Fruit fly (Drosophila melanogaster) whole organism, prepupa: Measurements from ENCODE around the gene CG3407.

Experiments
- CG10631 ChIP-seq: fragments of 200-800 bp; sonication (Bioruptor generic); optimal IDR thresholded peaks from 2 replicates; lab custom pipeline; 2016; ENCODE audit warnings: missing biosample characterization, missing genetic modification characterization
- CG10669 ChIP-seq: fragments of 200-800 bp; sonication (Bioruptor generic); optimal IDR thresholded peaks from 3 replicates; lab custom pipeline; 2018; ENCODE audit warnings: missing biosample characterization, mild to moderate bottlenecking, missing genetic modification characterization, moderate library complexity
- CG11762 ChIP-seq: fragments of 200-800 bp; sonication (Bioruptor generic); optimal IDR thresholded peaks from 3 replicates; lab custom pipeline; 2016; ENCODE audit warnings: missing biosample characterization, missing genetic modification characterization; ENCODE audit not compliant: insufficient read depth
- CG15336 ChIP-seq: fragments of 200-800 bp; sonication (Bioruptor generic); IDR thresholded peaks from 2 replicates; pipeline ENCODE4 v1.3.6; 2022; ENCODE audit warnings: missing biosample characterization, missing genetic modification characterization
- CG1621 ChIP-seq: fragments of 200-800 bp; sonication (Bioruptor generic); optimal IDR thresholded peaks from 3 replicates; lab custom pipeline; 2018; ENCODE audit warnings: missing biosample characterization, mild to moderate bottlenecking, missing genetic modification characterization
- CG16779 ChIP-seq: fragments of 200-800 bp; sonication (Bioruptor generic); optimal IDR thresholded peaks from 3 replicates; lab custom pipeline; 2017; ENCODE audit warnings: missing biosample characterization, mild to moderate bottlenecking, missing genetic modification characterization
- CG3032 ChIP-seq: fragments of 200-800 bp; optimal IDR thresholded peaks from 2 replicates; lab custom pipeline; 2019; ENCODE audit warnings: missing biosample characterization, mild to moderate bottlenecking, missing genetic modification characterization, moderate library complexity
- CG31627 ChIP-seq: fragments of 200-800 bp; sonication (Bioruptor generic); optimal IDR thresholded peaks from 3 replicates; lab custom pipeline; 2016; ENCODE audit warnings: missing biosample characterization, missing genetic modification characterization
- CG32006 ChIP-seq: fragments of 200-800 bp; sonication (Bioruptor generic); optimal IDR thresholded peaks from 3 replicates; lab custom pipeline; 2017; ENCODE audit warnings: missing biosample characterization, mild to moderate bottlenecking, missing genetic modification characterization
- CG34406 ChIP-seq: fragments of 200-800 bp; sonication (Bioruptor generic); optimal IDR thresholded peaks from 3 replicates; lab custom pipeline; 2016; ENCODE audit warnings: missing biosample characterization, missing genetic modification characterization
- CG3919 ChIP-seq: fragments of 200-800 bp; sonication (Bioruptor generic); optimal IDR thresholded peaks from 3 replicates; lab custom pipeline; 2016; ENCODE audit warnings: missing biosample characterization, missing genetic modification characterization
- CG4318 ChIP-seq: fragments of 200-800 bp; sonication (Bioruptor generic); optimal IDR thresholded peaks from 3 replicates; lab custom pipeline; 2017; ENCODE audit warnings: missing biosample characterization, mild to moderate bottlenecking, missing genetic modification characterization
- CG6163 ChIP-seq: fragments of 200-800 bp; sonication (Bioruptor generic); IDR thresholded peaks from 3 replicates; pipeline ENCODE4 v1.3.6; 2022; ENCODE audit warnings: missing biosample characterization, missing genetic modification characterization
- CG6276 ChIP-seq: fragments of 200-800 bp; sonication (Bioruptor generic); optimal IDR thresholded peaks from 2 replicates; lab custom pipeline; 2017; ENCODE audit warnings: missing biosample characterization, mild to moderate bottlenecking, missing genetic modification characterization
- CG6792 ChIP-seq: fragments of 200-800 bp; sonication (Bioruptor generic); optimal IDR thresholded peaks from 3 replicates; lab custom pipeline; 2016; ENCODE audit warnings: missing biosample characterization, missing genetic modification characterization
- CG6808 ChIP-seq: fragments of 200-800 bp; sonication (Bioruptor generic); optimal IDR thresholded peaks from 3 replicates; lab custom pipeline; 2017; ENCODE audit warnings: missing biosample characterization, missing genetic modification characterization, mild to moderate bottlenecking, moderate library complexity, missing genetic modification reagents
- CG7368 ChIP-seq: fragments of 200-800 bp; sonication (Bioruptor generic); optimal IDR thresholded peaks from 3 replicates; lab custom pipeline; 2016; ENCODE audit warnings: missing biosample characterization, missing genetic modification characterization
- CG8319 ChIP-seq: fragments of 200-800 bp; sonication (Bioruptor generic); optimal IDR thresholded peaks from 3 replicates; lab custom pipeline; 2016; ENCODE audit warnings: missing biosample characterization, missing genetic modification characterization
- CG8632 ChIP-seq: fragments of 200-800 bp; sonication (Bioruptor generic); optimal IDR thresholded peaks from 3 replicates; lab custom pipeline; 2016; ENCODE audit warnings: missing biosample characterization, missing genetic modification characterization
- CG9139 ChIP-seq: fragments of 200-800 bp; sonication (Bioruptor generic); optimal IDR thresholded peaks from 3 replicates; lab custom pipeline; 2017; ENCODE audit warnings: missing biosample characterization, mild to moderate bottlenecking, missing genetic modification characterization
- Eip93F ChIP-seq: fragments of 200-800 bp; sonication (Bioruptor generic); optimal IDR thresholded peaks from 2 replicates; lab custom pipeline; 2016; ENCODE audit warnings: missing biosample characterization, mild to moderate bottlenecking, missing genetic modification characterization
- Ets21C ChIP-seq: fragments of 200-800 bp; sonication (Bioruptor generic); optimal IDR thresholded peaks from 3 replicates; lab custom pipeline; 2016; ENCODE audit warnings: missing biosample characterization, missing genetic modification characterization
- Ets96B ChIP-seq: fragments of 200-800 bp; optimal IDR thresholded peaks from 2 replicates; lab custom pipeline; 2019; ENCODE audit warnings: missing biosample characterization, mild to moderate bottlenecking, missing genetic modification characterization, moderate library complexity
- Hr38 ChIP-seq: sonication (Bioruptor generic); optimal IDR thresholded peaks from 2 replicates; lab custom pipeline; 2016; ENCODE audit warnings: missing biosample characterization, missing genetic modification characterization
- Hr39 ChIP-seq: fragments of 200-800 bp; sonication (Bioruptor generic); optimal IDR thresholded peaks from 2 replicates; lab custom pipeline; 2016; ENCODE audit warnings: missing biosample characterization, missing genetic modification characterization
- Hr4 ChIP-seq: fragments of 200-800 bp; sonication (Bioruptor generic); optimal IDR thresholded peaks from 3 replicates; lab custom pipeline; 2016; ENCODE audit warnings: missing biosample characterization, missing genetic modification characterization
- Lpt ChIP-seq: fragments of 200-800 bp; sonication (Bioruptor generic); optimal IDR thresholded peaks from 3 replicates; lab custom pipeline; 2016; ENCODE audit warnings: missing biosample characterization, missing genetic modification characterization
- Met ChIP-seq: fragments of 200-800 bp; sonication (Bioruptor generic); optimal IDR thresholded peaks from 3 replicates; lab custom pipeline; 2016; ENCODE audit warnings: missing biosample characterization, missing genetic modification characterization
- OdsH ChIP-seq: fragments of 200-800 bp; sonication (Bioruptor generic); optimal IDR thresholded peaks from 3 replicates; lab custom pipeline; 2016; ENCODE audit warnings: missing biosample characterization, missing genetic modification characterization
- Smox ChIP-seq: fragments of 200-800 bp; sonication (Bioruptor generic); optimal IDR thresholded peaks from 3 replicates; lab custom pipeline; 2016; ENCODE audit warnings: missing biosample characterization, missing genetic modification characterization
- Sox102F ChIP-seq: fragments of 200-800 bp; sonication (Bioruptor generic); optimal IDR thresholded peaks from 2 replicates; lab custom pipeline; 2016; ENCODE audit warnings: missing biosample characterization, mild to moderate bottlenecking, missing genetic modification characterization
- Sox14 ChIP-seq: fragments of 200-800 bp; sonication (Bioruptor generic); optimal IDR thresholded peaks from 3 replicates; lab custom pipeline; 2016; ENCODE audit warnings: missing biosample characterization, missing genetic modification characterization
- Sox15 ChIP-seq: fragments of 200-800 bp; sonication (Bioruptor generic); optimal IDR thresholded peaks from 3 replicates; lab custom pipeline; 2016; ENCODE audit warnings: missing biosample characterization, missing genetic modification characterization
- achi ChIP-seq: fragments of 200-800 bp; sonication (Bioruptor generic); optimal IDR thresholded peaks from 3 replicates; lab custom pipeline; 2016; ENCODE audit warnings: missing biosample characterization, missing genetic modification characterization
- acj6 ChIP-seq: fragments of 200-800 bp; sonication (Bioruptor generic); optimal IDR thresholded peaks from 3 replicates; lab custom pipeline; 2016; ENCODE audit warnings: missing biosample characterization, missing genetic modification characterization
- cyc ChIP-seq: fragments of 200-800 bp; sonication (Bioruptor generic); optimal IDR thresholded peaks from 3 replicates; lab custom pipeline; 2016; ENCODE audit warnings: missing biosample characterization, missing genetic modification characterization
- dac ChIP-seq: fragments of 200-800 bp; sonication (Bioruptor generic); optimal IDR thresholded peaks from 2 replicates; lab custom pipeline; 2017; ENCODE audit warnings: missing biosample characterization, mild to moderate bottlenecking, missing genetic modification characterization
- eg ChIP-seq: fragments of 200-800 bp; sonication (Bioruptor generic); IDR thresholded peaks from 3 replicates; pipeline ENCODE4 v1.3.6; 2022; ENCODE audit warnings: missing biosample characterization, missing genetic modification characterization
- fd59A ChIP-seq: fragments of 200-800 bp; sonication (Bioruptor generic); optimal IDR thresholded peaks from 2 replicates; lab custom pipeline; 2017; ENCODE audit warnings: missing biosample characterization, mild to moderate bottlenecking, missing genetic modification characterization, missing genetic modification reagents
- fd85E ChIP-seq: fragments of 200-800 bp; sonication (Bioruptor generic); optimal IDR thresholded peaks from 3 replicates; lab custom pipeline; 2016; ENCODE audit warnings: missing biosample characterization, missing genetic modification characterization
- fkh ChIP-seq: fragments of 200-800 bp; sonication (Bioruptor generic); optimal IDR thresholded peaks from 3 replicates; lab custom pipeline; 2017; ENCODE audit warnings: missing biosample characterization, mild to moderate bottlenecking, missing genetic modification characterization, moderate library complexity
- lz ChIP-seq: fragments of 200-800 bp; sonication (Bioruptor generic); optimal IDR thresholded peaks from 3 replicates; lab custom pipeline; 2016; ENCODE audit warnings: missing biosample characterization, missing genetic modification characterization
- net ChIP-seq: fragments of 200-800 bp; sonication (Bioruptor generic); optimal IDR thresholded peaks from 3 replicates; lab custom pipeline; 2016; ENCODE audit warnings: missing biosample characterization, missing genetic modification characterization
- pdm3 ChIP-seq: fragments of 200-800 bp; sonication (Bioruptor generic); optimal IDR thresholded peaks from 3 replicates; lab custom pipeline; 2016; ENCODE audit warnings: missing biosample characterization, missing genetic modification characterization
- salr ChIP-seq, 2 experiments: fragments of 200-800 bp; sonication (Bioruptor generic); optimal IDR thresholded peaks; 3 replicates each; lab custom pipeline; 2016 to 2018; ENCODE audit warnings: missing biosample characterization in 2 of 2, missing genetic modification characterization in 2 of 2, mild to moderate bottlenecking in 1 of 2
- ss ChIP-seq, 2 experiments: fragments of 200-800 bp; sonication (Bioruptor generic); optimal IDR thresholded peaks; 2 replicates in 1 of 2; 3 replicates in 1 of 2; lab custom pipeline; 2017 to 2018; ENCODE audit warnings: mild to moderate bottlenecking in 2 of 2, missing biosample characterization in 2 of 2, missing genetic modification characterization in 2 of 2, moderate library complexity in 1 of 2
- svp ChIP-seq: fragments of 200-800 bp; sonication (Bioruptor generic); peaks from one replicate; lab custom pipeline; 2016; ENCODE audit warnings: missing biosample characterization, missing genetic modification characterization
- topi ChIP-seq: fragments of 200-800 bp; sonication (Bioruptor generic); optimal IDR thresholded peaks from 3 replicates; lab custom pipeline; 2016; ENCODE audit warnings: missing biosample characterization, missing genetic modification characterization

CG3407 gene

DNA sequence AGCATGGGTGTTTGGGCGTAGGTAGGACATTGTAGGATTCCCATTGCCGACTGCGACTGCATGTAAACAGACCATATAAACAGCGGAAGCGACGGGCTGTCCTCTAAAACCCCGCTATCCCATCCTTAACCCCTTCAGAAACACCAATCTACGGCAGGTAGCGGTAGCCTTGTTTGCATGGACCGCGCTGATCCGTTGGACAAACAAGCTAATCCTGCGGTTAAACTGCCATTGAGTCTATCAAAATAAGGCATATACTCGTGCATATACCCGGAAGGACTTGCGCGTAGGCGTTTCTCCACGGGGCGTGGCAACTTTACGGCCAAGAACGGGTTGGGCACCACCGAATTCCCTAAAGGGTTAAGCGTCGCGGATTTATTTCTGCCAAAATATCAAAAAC, 20.7 kb upstream of the CG3407 start:
- TF ChIP-seq Smox (GFP tag; lab: Kevin White, UChicago) (no peak), topi (GFP tag; lab: Kevin White, UChicago) (no peak), fd59A (GFP tag; lab: Kevin White, UChicago) (no peak), acj6 (GFP tag; lab: Kevin White, UChicago) (no peak), CG9139 (GFP tag; lab: Kevin White, UChicago) (no peak), lz (GFP tag; lab: Kevin White, UChicago) (no peak), CG11762 (GFP tag; lab: Kevin White, UChicago) (no peak), fd85E (GFP tag; lab: Kevin White, UChicago) (no peak), Sox15 (GFP tag; lab: Kevin White, UChicago) (no peak), CG4318 (GFP tag; lab: Kevin White, UChicago) (no peak), Sox102F (no peak), Met (GFP tag; lab: Kevin White, UChicago) (no peak), CG7368 (no peak), Ets21C (GFP tag; lab: Kevin White, UChicago) (no peak), Hr39 (GFP tag; lab: Kevin White, UChicago) (no peak), CG3919 (GFP tag; lab: Kevin White, UChicago) (no peak), CG31627 (GFP tag; lab: Kevin White, UChicago) (no peak), CG10669 (GFP tag; lab: Kevin White, UChicago) (no peak), Sox14 (GFP tag; lab: Kevin White, UChicago) (no peak)

DNA sequence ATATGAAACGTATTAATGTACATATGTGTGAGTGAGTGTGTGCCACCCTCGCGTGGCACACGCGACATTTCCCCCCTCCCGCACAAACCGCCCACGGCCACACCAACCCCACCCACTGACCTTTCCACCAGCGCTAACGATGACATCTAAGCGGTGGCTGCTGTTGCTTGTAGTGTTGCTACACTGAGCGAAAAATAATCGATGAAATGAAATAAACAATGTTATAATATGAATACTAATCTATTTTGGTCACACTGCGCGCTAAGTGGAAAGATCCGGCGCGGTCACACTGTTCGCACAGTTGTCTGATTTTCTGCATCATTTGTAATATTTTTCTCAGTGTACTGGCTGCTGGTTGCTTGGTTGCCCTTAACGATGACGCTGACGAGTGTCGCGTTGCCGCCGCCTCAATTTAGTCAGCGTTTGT, 19.1 kb upstream of the CG3407 start:
- peak; percentile 64 for TF ChIP-seq OdsH (GFP tag; lab: Kevin White, UChicago)
- peak; percentile 51 for TF ChIP-seq CG34406 (GFP tag; lab: Kevin White, UChicago)
- no peak for TF ChIP-seq dac (GFP tag; lab: Kevin White, UChicago)
- peak; percentile 58 for TF ChIP-seq Ets96B
- peak; percentile 71 for TF ChIP-seq CG6792 (GFP tag; lab: Kevin White, UChicago)
- peak; percentile 29 for TF ChIP-seq Hr4 (GFP tag; lab: Kevin White, UChicago)
- peak; percentile 74 for TF ChIP-seq cyc
- peak; percentile 43 for TF ChIP-seq CG32006 (GFP tag; lab: Kevin White, UChicago)
- no peak for TF ChIP-seq CG6276 (GFP tag; lab: Kevin White, UChicago)
- peak; percentile 57 for TF ChIP-seq Sox102F
- no peak for TF ChIP-seq Hr38 (GFP tag; lab: Kevin White, UChicago)
- TF ChIP-seq CG15336 (GFP tag; lab: Robert Waterston, UW) = 0 out of 2 replicates have a peak, but pooled peaks have one; percentile 26
- peak; percentile 80 for TF ChIP-seq CG6163 (GFP tag; lab: Robert Waterston, UW)
- peak; percentile 59 for TF ChIP-seq CG1621 (tag; lab: Kevin White, UChicago)
- peak; percentile 70 for TF ChIP-seq lz (GFP tag; lab: Kevin White, UChicago)
- TF ChIP-seq ss (GFP tag; optimal IDR thresholded peaks at IDR 0.05; lab: Kevin White, UChicago) = peak; percentile 72 to 94
- TF ChIP-seq salr (GFP tag; optimal IDR thresholded peaks at IDR 0.05; lab: Kevin White, UChicago) = peak; percentile 19 to 33
- peak; percentile 15 for TF ChIP-seq CG4318 (GFP tag; lab: Kevin White, UChicago)
- TF ChIP-seq Hr39 (GFP tag; lab: Kevin White, UChicago) = peak; percentile 73
- TF ChIP-seq acj6 (GFP tag; lab: Kevin White, UChicago) = peak; percentile 50
- peak; percentile 56 for TF ChIP-seq Smox (GFP tag; lab: Kevin White, UChicago)
- peak; percentile 24 for TF ChIP-seq CG7368
- TF ChIP-seq CG16779 = peak; percentile 26
- peak; percentile 52; the same call in 2 of the 3 replicates for TF ChIP-seq eg (GFP tag; lab: Robert Waterston, UW)
- TF ChIP-seq CG8632 (GFP tag; lab: Kevin White, UChicago) = peak; percentile 40
- peak; percentile 71 for TF ChIP-seq CG31627 (GFP tag; lab: Kevin White, UChicago)
- peak; percentile 42 for TF ChIP-seq CG8319 (GFP tag; lab: Kevin White, UChicago)
- TF ChIP-seq CG11762 (GFP tag; lab: Kevin White, UChicago) = peak; percentile 31
- peak; percentile 46 for TF ChIP-seq net (GFP tag; lab: Kevin White, UChicago)
- peak; percentile 8 for TF ChIP-seq Lpt (GFP tag; lab: Kevin White, UChicago)
- TF ChIP-seq fd85E (GFP tag; lab: Kevin White, UChicago) = no peak
- peak; percentile 72 for TF ChIP-seq pdm3 (GFP tag; lab: Kevin White, UChicago)
- peak; percentile 59 for TF ChIP-seq CG6808
- TF ChIP-seq fd59A (GFP tag; lab: Kevin White, UChicago) = peak; percentile 56
- peak; percentile 64 for TF ChIP-seq fkh
- TF ChIP-seq CG9139 (GFP tag; lab: Kevin White, UChicago) = no peak
- peak; percentile 59 for TF ChIP-seq achi (GFP tag; lab: Kevin White, UChicago)
- TF ChIP-seq svp (GFP tag; lab: Kevin White, UChicago) = peak; percentile 80
- TF ChIP-seq Sox15 (GFP tag; lab: Kevin White, UChicago) = peak; percentile 35
- peak; percentile 55 for TF ChIP-seq CG3032 (tag; lab: Kevin White, UChicago)
- TF ChIP-seq CG10631 = peak; percentile 48
- no peak for TF ChIP-seq Eip93F (GFP tag; lab: Kevin White, UChicago)
